Worm (Caenorhabditis elegans): ENCODE results near the gene F10E9.3.
"Not testable (repeated sequence)": the region's sequence is repeated elsewhere in the genome, so short reads cannot be mapped to it uniquely, and the experiment has no call there.

F10E9.3 gene

ce11 chrIII:8322645-8323213 lies 11.9 kb downstream of the F10E9.3 start, which contains the start of gene F10E9.1:
TSS of gene F10E9.1 (plus strand) at chrIII:8323163.
- TF ChIP-seq unc-62 (GFP tag; optimal IDR thresholded peaks at IDR 0.05): no peak

ce11 chrIII:8324412-8324811 lies 13.6 kb downstream of the F10E9.3 start, which contains the start of gene F10E9.12:
TSS of gene F10E9.12 (plus strand) at chrIII:8324542.
- no peak for TF ChIP-seq unc-62 (GFP tag; optimal IDR thresholded peaks at IDR 0.05)

- no peak for TF ChIP-seq unc-62 (GFP tag; optimal IDR thresholded peaks at IDR 0.05)
Measured at ce11 chrIII:8325574-8326513, 15.0 kb downstream of the F10E9.3 start, which contains the start of gene ZC262.13. TSS of gene ZC262.13 (plus strand) at chrIII:8326214.

- no peak for TF ChIP-seq unc-62 (GFP tag; optimal IDR thresholded peaks at IDR 0.05)
Measured at ce11 chrIII:8331211-8331610, 20.4 kb downstream of the F10E9.3 start, which contains the start of gene iglr-2. TSS of gene iglr-2 (minus strand) at chrIII:8331311.

ce11 chrIII:8331779-8332178 lies 21.0 kb downstream of the F10E9.3 start, which contains the start of the genes mrps-18A and ZC262.2:
TSS of gene mrps-18A (minus strand) at chrIII:8331919.
TSS of gene ZC262.2 (plus strand) at chrIII:8332062.
- TF ChIP-seq unc-62 (GFP tag; optimal IDR thresholded peaks at IDR 0.05): no peak

- TF ChIP-seq unc-62 (GFP tag; optimal IDR thresholded peaks at IDR 0.05): no peak
Measured at ce11 chrIII:8334432-8334831, 23.6 kb downstream of the F10E9.3 start, which contains the start of gene ZC262.4. TSS of gene ZC262.4 (minus strand) at chrIII:8334532.

ce11 chrIII:8339372-8339771 lies 28.6 kb downstream of the F10E9.3 start, which contains the start of gene clc-28:
TSS of gene clc-28 (minus strand) at chrIII:8339472.
- TF ChIP-seq unc-62 (GFP tag; optimal IDR thresholded peaks at IDR 0.05): not testable (repeated sequence)

- TF ChIP-seq unc-62 (GFP tag; optimal IDR thresholded peaks at IDR 0.05): not testable (repeated sequence)
Measured at ce11 chrIII:8344283-8344682, 33.5 kb downstream of the F10E9.3 start, which contains the start of gene ZC262.7. TSS of gene ZC262.7 (minus strand) at chrIII:8344336.

- TF ChIP-seq unc-62 (GFP tag; optimal IDR thresholded peaks at IDR 0.05): not testable (repeated sequence)
Measured at ce11 chrIII:8347822-8348221, 37.0 kb downstream of the F10E9.3 start, which contains the start of gene clc-29. TSS of gene clc-29 (minus strand) at chrIII:8347922.

ce11 chrIII:8354644-8355461 lies 44.0 kb downstream of the F10E9.3 start, which contains the start of gene unc-116:
TSS of gene unc-116 (minus strand) at chrIII:8355174.
- TF ChIP-seq unc-62 (GFP tag; optimal IDR thresholded peaks at IDR 0.05): no peak

- TF ChIP-seq unc-62 (GFP tag; optimal IDR thresholded peaks at IDR 0.05): no peak
Measured at ce11 chrIII:8355462-8355815, 44.6 kb downstream of the F10E9.3 start.

- no peak for TF ChIP-seq unc-62 (GFP tag; optimal IDR thresholded peaks at IDR 0.05)
Measured at ce11 chrIII:8356407-8356881, 45.6 kb downstream of the F10E9.3 start.

- TF ChIP-seq unc-62 (GFP tag; optimal IDR thresholded peaks at IDR 0.05): no peak
Measured at ce11 chrIII:8358213-8358672, 47.4 kb downstream of the F10E9.3 start, which contains the start of the genes R05D3.8 and rfp-1. TSS of gene R05D3.8 (minus strand) at chrIII:8358327. TSS of gene rfp-1 (plus strand) at chrIII:8358622.

Data from whole organism, dauer.